Worm (Caenorhabditis elegans) whole organism, mixed stage, embryonic: ENCODE data around the gene srd-1.

Source experiments
- M03D4.4 ChIP-seq: sonication (generic microtip); optimal IDR thresholded peaks from 2 replicates; lab custom pipeline; 2017; ENCODE audit warnings: mild to moderate bottlenecking, missing genetic modification characterization, missing compliant biosample characterization
- bed-3 ChIP-seq: fragments of 200-800 bp; sonication (Bioruptor generic); optimal IDR thresholded peaks from 3 replicates; lab custom pipeline; 2018; ENCODE audit warnings: mild to moderate bottlenecking, missing genetic modification characterization, moderate library complexity, missing compliant biosample characterization
- blmp-1 ChIP-seq: fragments of 150-350 bp; optimal IDR thresholded peaks from 2 replicates; lab custom pipeline; 2014; ENCODE audit warnings: missing biosample characterization, missing genetic modification characterization
- ceh-39 ChIP-seq: fragments of 150-350 bp; optimal IDR thresholded peaks from 2 replicates; lab custom pipeline; 2014; ENCODE audit warnings: missing biosample characterization, missing genetic modification characterization
- ceh-43 ChIP-seq: fragments of 200-800 bp; sonication (Bioruptor generic); optimal IDR thresholded peaks from 2 replicates; lab custom pipeline; 2018; ENCODE audit warnings: mild to moderate bottlenecking, missing genetic modification characterization, moderate library complexity, missing compliant biosample characterization
- ceh-83 ChIP-seq: fragments of 200-800 bp; sonication (Bioruptor generic); optimal IDR thresholded peaks from 2 replicates; lab custom pipeline; 2018; ENCODE audit warnings: mild to moderate bottlenecking, missing genetic modification characterization, missing compliant biosample characterization
- ces-1 ChIP-seq: fragments of 150-350 bp; optimal IDR thresholded peaks from 2 replicates; lab custom pipeline; 2014; ENCODE audit warnings: missing biosample characterization, missing genetic modification reagents, missing genetic modification characterization
- cnd-1 ChIP-seq: fragments of 200-800 bp; sonication (Bioruptor generic); optimal IDR thresholded peaks from 2 replicates; lab custom pipeline; 2018; ENCODE audit warnings: mild to moderate bottlenecking, missing genetic modification characterization, missing compliant biosample characterization
- drap-1 ChIP-seq: fragments of 200-800 bp; sonication (Bioruptor generic); optimal IDR thresholded peaks from 3 replicates; lab custom pipeline; 2018; ENCODE audit warnings: mild to moderate bottlenecking, missing genetic modification characterization, missing compliant biosample characterization
- elt-1 ChIP-seq: sonication (generic microtip); optimal IDR thresholded peaks from 2 replicates; lab custom pipeline; 2017; ENCODE audit warnings: missing genetic modification characterization, mild to moderate bottlenecking, missing compliant biosample characterization, antibody characterized with exemption, moderate library complexity, borderline replicate concordance; ENCODE audit not compliant: insufficient read depth
- elt-3 ChIP-seq: fragments of 150-350 bp; optimal IDR thresholded peaks from 2 replicates; lab custom pipeline; 2014; ENCODE audit warnings: missing biosample characterization, missing genetic modification characterization
- flh-1 ChIP-seq: fragments of 200-800 bp; sonication (Bioruptor generic); optimal IDR thresholded peaks from 2 replicates; lab custom pipeline; 2018; ENCODE audit warnings: mild to moderate bottlenecking, missing genetic modification characterization, moderate library complexity, missing compliant biosample characterization
- ham-2 ChIP-seq: fragments of 200-800 bp; sonication (Bioruptor generic); optimal IDR thresholded peaks from 2 replicates; lab custom pipeline; 2018; ENCODE audit warnings: mild to moderate bottlenecking, missing genetic modification characterization, missing compliant biosample characterization
- hlh-1 ChIP-seq: fragments of 150-350 bp; optimal IDR thresholded peaks from 2 replicates; lab custom pipeline; 2014; ENCODE audit warnings: missing biosample characterization, missing genetic modification reagents, missing genetic modification characterization
- lin-13 ChIP-seq: fragments of 150-350 bp; optimal IDR thresholded peaks from 2 replicates; lab custom pipeline; 2014; ENCODE audit warnings: missing biosample characterization, missing genetic modification characterization
- lin-32 ChIP-seq: fragments of 200-800 bp; sonication (Bioruptor generic); optimal IDR thresholded peaks from 2 replicates; lab custom pipeline; 2018; ENCODE audit warnings: mild to moderate bottlenecking, missing genetic modification characterization, missing compliant biosample characterization
- lsy-2 ChIP-seq: fragments of 150-350 bp; optimal IDR thresholded peaks from 2 replicates; lab custom pipeline; 2014; ENCODE audit warnings: missing biosample characterization, missing genetic modification characterization
- mab-5 ChIP-seq: fragments of 150-350 bp; optimal IDR thresholded peaks from 2 replicates; lab custom pipeline; 2014; ENCODE audit warnings: missing biosample characterization, missing genetic modification characterization
- mep-1 ChIP-seq: fragments of 150-350 bp; optimal IDR thresholded peaks from 2 replicates; lab custom pipeline; 2017; ENCODE audit warnings: missing biosample characterization, missing genetic modification reagents, missing genetic modification characterization, inconsistent platforms
- mls-2 ChIP-seq: sonication (generic microtip); optimal IDR thresholded peaks from 2 replicates; lab custom pipeline; 2016; ENCODE audit warnings: mild to moderate bottlenecking, missing genetic modification characterization, moderate library complexity, missing compliant biosample characterization
- nhr-12 ChIP-seq: fragments of 150-350 bp; optimal IDR thresholded peaks from 2 replicates; lab custom pipeline; 2014; ENCODE audit warnings: missing biosample characterization, missing genetic modification characterization
- nhr-2 ChIP-seq: fragments of 150-350 bp; optimal IDR thresholded peaks from 2 replicates; lab custom pipeline; 2014; ENCODE audit warnings: missing biosample characterization, missing genetic modification characterization
- nhr-237 ChIP-seq: fragments of 150-350 bp; optimal IDR thresholded peaks from 2 replicates; lab custom pipeline; 2014; ENCODE audit warnings: missing biosample characterization, missing genetic modification characterization
- nhr-28 ChIP-seq: fragments of 150-350 bp; optimal IDR thresholded peaks from 2 replicates; lab custom pipeline; 2014; ENCODE audit warnings: missing biosample characterization, missing genetic modification characterization
- nhr-76 ChIP-seq: sonication (generic microtip); optimal IDR thresholded peaks from 2 replicates; lab custom pipeline; 2017; ENCODE audit warnings: missing biosample characterization, missing genetic modification characterization
- pha-4 ChIP-seq: fragments of 150-350 bp; optimal IDR thresholded peaks from 2 replicates; lab custom pipeline; 2018; ENCODE audit warnings: missing biosample characterization, missing genetic modification reagents, missing genetic modification characterization
- sem-2 ChIP-seq: fragments of 200-800 bp; sonication (Bioruptor generic); optimal IDR thresholded peaks from 2 replicates; lab custom pipeline; 2018; ENCODE audit warnings: mild to moderate bottlenecking, missing genetic modification characterization, missing compliant biosample characterization
- snpc-4 ChIP-seq: fragments of 150-350 bp; optimal IDR thresholded peaks from 2 replicates; lab custom pipeline; 2014; ENCODE audit warnings: missing biosample characterization, missing genetic modification characterization
- sptf-1 ChIP-seq: sonication (generic microtip); optimal IDR thresholded peaks from 2 replicates; lab custom pipeline; 2017; ENCODE audit warnings: mild to moderate bottlenecking, missing genetic modification characterization, moderate library complexity, missing compliant biosample characterization
- tbx-8 ChIP-seq: fragments of 200-800 bp; sonication (Bioruptor generic); optimal IDR thresholded peaks from 2 replicates; lab custom pipeline; 2018; ENCODE audit warnings: mild to moderate bottlenecking, missing genetic modification characterization, moderate library complexity, missing compliant biosample characterization
- unc-120 ChIP-seq: sonication (generic microtip); optimal IDR thresholded peaks from 2 replicates; lab custom pipeline; 2017; ENCODE audit warnings: missing genetic modification characterization, missing compliant biosample characterization; ENCODE audit not compliant: poor library complexity, severe bottlenecking
- unc-39 ChIP-seq: fragments of 150-350 bp; optimal IDR thresholded peaks from 2 replicates; lab custom pipeline; 2014; ENCODE audit warnings: missing biosample characterization, missing genetic modification characterization
- unc-62 ChIP-seq: fragments of 150-350 bp; optimal IDR thresholded peaks from 2 replicates; lab custom pipeline; 2014; ENCODE audit warnings: missing biosample characterization, missing genetic modification reagents, missing genetic modification characterization
- zip-8 ChIP-seq: fragments of 150-350 bp; optimal IDR thresholded peaks from 2 replicates; lab custom pipeline; 2014; ENCODE audit warnings: missing biosample characterization, missing genetic modification characterization
- ztf-11 ChIP-seq: fragments of 150-350 bp; optimal IDR thresholded peaks from 2 replicates; lab custom pipeline; 2014; ENCODE audit warnings: missing biosample characterization, missing genetic modification characterization

srd-1 gene

ce11 chrII:10168905-10169782 is 13.4 kb downstream of the srd-1 start, which contains the start of gene daf-19:
daf-19 (minus strand) TSS chrII:10169346.
- TF ChIP-seq lsy-2 (tag; lab: Kevin White, UChicago) (peak; percentile 74), nhr-76 (tag; lab: Kevin White, UChicago) (no peak), mls-2 (tag; lab: Kevin White, UChicago) (peak; percentile 91), zip-8 (tag; lab: Kevin White, UChicago) (no peak), lin-32 (peak; percentile 63), sem-2 (GFP tag; lab: Kevin White, UChicago) (peak; percentile 31), nhr-237 (tag; lab: Kevin White, UChicago) (peak; percentile 42), drap-1 (peak; percentile 69), unc-62 (GFP tag; lab: Kevin White, UChicago) (no peak), ces-1 (peak; percentile 60), nhr-2 (tag; lab: Kevin White, UChicago) (no peak), ceh-39 (tag; lab: Kevin White, UChicago) (peak; percentile 17), tbx-8 (GFP tag; lab: Kevin White, UChicago) (peak; percentile 27), unc-39 (peak; percentile 8), bed-3 (GFP tag; lab: Kevin White, UChicago) (peak; percentile 55), snpc-4 (tag; lab: Kevin White, UChicago) (no peak), unc-120 (tag; lab: Kevin White, UChicago) (peak; percentile 76), nhr-12 (tag; lab: Kevin White, UChicago) (no peak), elt-1 (tag; lab: Kevin White, UChicago) (peak; percentile 20), blmp-1 (tag; lab: Kevin White, UChicago) (no peak), ceh-83 (peak; percentile 68), ceh-43 (GFP tag; lab: Kevin White, UChicago) (peak; percentile 42), M03D4.4 (tag; lab: Kevin White, UChicago) (peak; percentile 69), nhr-28 (tag; lab: Kevin White, UChicago) (no peak), sptf-1 (tag; lab: Kevin White, UChicago) (peak; percentile 92), mep-1 (tag; lab: Kevin White, UChicago) (peak; percentile 55), mab-5 (tag; lab: Kevin White, UChicago) (no peak), elt-3 (no peak), flh-1 (GFP tag; lab: Kevin White, UChicago) (no peak), ztf-11 (tag; lab: Kevin White, UChicago) (peak; percentile 63), ham-2 (peak; percentile 95), cnd-1 (tag; lab: Kevin White, UChicago) (peak; percentile 72), hlh-1 (tag; lab: Kevin White, UChicago) (peak; percentile 85), pha-4 (tag; lab: Kevin White, UChicago) (peak; percentile 36), lin-13 (tag; lab: Kevin White, UChicago) (no peak)
- TF ChIP-seq, all 35 proteins: peak for 23

- peak; percentile 47 for TF ChIP-seq ces-1
- no peak for TF ChIP-seq nhr-28 (tag; lab: Kevin White, UChicago)
Observed at ce11 chrII:10167731-10168130, 14.8 kb downstream of the srd-1 start.

ce11 chrII:10166365-10166764 is 16.2 kb downstream of the srd-1 start:
- no peak for TF ChIP-seq bed-3 (GFP tag; lab: Kevin White, UChicago)
- TF ChIP-seq tbx-8 (GFP tag; lab: Kevin White, UChicago) = no peak
- TF ChIP-seq sptf-1 (tag; lab: Kevin White, UChicago) = no peak
- no peak for TF ChIP-seq unc-120 (tag; lab: Kevin White, UChicago)
- TF ChIP-seq pha-4 (tag; lab: Kevin White, UChicago) = no peak
- TF ChIP-seq mab-5 (tag; lab: Kevin White, UChicago) = no peak
- no peak for TF ChIP-seq lin-32
- no peak for TF ChIP-seq mls-2 (tag; lab: Kevin White, UChicago)
- no peak for TF ChIP-seq nhr-237 (tag; lab: Kevin White, UChicago)
- no peak for TF ChIP-seq flh-1 (GFP tag; lab: Kevin White, UChicago)
- TF ChIP-seq lin-13 (tag; lab: Kevin White, UChicago) = no peak
